Worm (Caenorhabditis elegans) whole organism, midembryonic: Measurements from ENCODE around the gene Y17D7B.4.

Experiments
- T22C8.4 ChIP-seq: fragments of 200-800 bp; sonication (Bioruptor generic); IDR thresholded peaks from 2 replicates; pipeline ENCODE4 v1.3.6; 2022; ENCODE audit warnings: missing genetic modification characterization, missing compliant biosample characterization
- cog-1 ChIP-seq: sonication (generic microtip); optimal IDR thresholded peaks from 2 replicates; lab custom pipeline; 2016; ENCODE audit warnings: missing genetic modification characterization, missing compliant biosample characterization
- flt-1 ChIP-seq: fragments of 200-800 bp; sonication (Bioruptor generic); IDR thresholded peaks from 2 replicates; pipeline ENCODE4 v1.3.6; 2022; ENCODE audit warnings: missing genetic modification characterization, missing compliant biosample characterization
- ref-1 ChIP-seq: fragments of 200-800 bp; sonication (Bioruptor generic); conservative IDR thresholded peaks from 2 replicates; pipeline ENCODE4 v1.3.6; 2022; ENCODE audit warnings: missing genetic modification reagents, missing genetic modification characterization, missing compliant biosample characterization
- tab-1 ChIP-seq: fragments of 200-800 bp; sonication (Bioruptor generic); IDR thresholded peaks from 2 replicates; pipeline ENCODE4 v1.3.6; 2022; ENCODE audit warnings: missing genetic modification characterization, missing compliant biosample characterization

DNA sequence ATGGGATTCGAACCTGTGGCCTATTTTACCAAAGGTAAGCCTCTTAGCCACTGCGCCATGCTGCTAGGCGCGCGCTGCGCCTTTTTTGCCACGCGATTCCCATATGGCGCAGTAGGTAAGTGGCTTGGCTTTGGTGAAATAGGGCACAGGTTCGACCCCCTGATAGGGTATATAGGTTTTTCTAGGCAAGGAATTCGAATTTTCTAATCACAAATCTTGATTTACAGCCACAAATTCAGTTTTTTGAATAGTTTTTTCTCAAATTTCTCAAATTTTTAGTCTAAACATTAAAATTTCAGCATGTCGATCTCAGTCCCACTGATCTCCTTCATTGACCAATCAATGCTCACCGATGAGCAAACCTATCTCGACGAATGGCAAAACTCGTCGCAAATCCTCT, 34.2 kb upstream of the Y17D7B.4 start, which contains the start of gene C54E10.3:
- TF ChIP-seq T22C8.4 (GFP tag; lab: Robert Waterston, UW) (no peak), tab-1 (GFP tag; lab: Robert Waterston, UW) (no peak), ref-1 (GFP tag; lab: Robert Waterston, UW) (no peak), flt-1 (no peak), cog-1 (tag; lab: Kevin White, UChicago) (no peak)
